Worm (Caenorhabditis elegans) whole organism, L2 larva: ENCODE measurements around the gene wdr-46.
A peak's percentile ranks its signal among the peaks of the same experiment; 100 is the strongest.
"Not testable (repeated sequence)": the region's sequence is repeated elsewhere in the genome, so short reads cannot be mapped to it uniquely, and the experiment has no call there.

Experiments
- C34F6.9 ChIP-seq: fragments of 150-350 bp; optimal IDR thresholded peaks from 2 replicates; lab custom pipeline; 2014; ENCODE audit warnings: missing biosample characterization, missing genetic modification characterization
- F13H6.1 ChIP-seq: sonication (generic microtip); optimal IDR thresholded peaks from 2 replicates; lab custom pipeline; 2016; ENCODE audit warnings: missing genetic modification characterization, missing compliant biosample characterization
- R02D3.7 ChIP-seq: fragments of 150-350 bp; optimal IDR thresholded peaks from 2 replicates; lab custom pipeline; 2014; ENCODE audit warnings: missing biosample characterization, missing genetic modification characterization
- Y55F3AM.14 ChIP-seq: fragments of 200-800 bp; sonication (Bioruptor generic); optimal IDR thresholded peaks from 2 replicates; lab custom pipeline; 2018; ENCODE audit warnings: mild to moderate bottlenecking, missing genetic modification characterization, missing compliant biosample characterization
- ZK546.5 ChIP-seq: sonication (generic microtip); optimal IDR thresholded peaks from 2 replicates; lab custom pipeline; 2017; ENCODE audit warnings: missing biosample characterization, missing genetic modification characterization
- alr-1 ChIP-seq: fragments of 150-350 bp; optimal IDR thresholded peaks from 2 replicates; lab custom pipeline; 2014; ENCODE audit warnings: missing biosample characterization, missing genetic modification characterization
- ama-1 ChIP-seq: fragments of 150-350 bp; optimal IDR thresholded peaks from 2 replicates; lab custom pipeline; 2018; ENCODE audit warnings: inconsistent platforms
- ceh-16 ChIP-seq: fragments of 150-350 bp; optimal IDR thresholded peaks from 2 replicates; lab custom pipeline; 2014; ENCODE audit warnings: missing biosample characterization, missing genetic modification characterization
- ceh-82 ChIP-seq: fragments of 150-350 bp; optimal IDR thresholded peaks from 2 replicates; lab custom pipeline; 2014; ENCODE audit warnings: missing biosample characterization, missing genetic modification characterization
- crh-2 ChIP-seq: sonication (generic microtip); optimal IDR thresholded peaks from 2 replicates; lab custom pipeline; 2017; ENCODE audit warnings: missing biosample characterization, missing genetic modification characterization
- dmd-4 ChIP-seq: sonication (generic microtip); optimal IDR thresholded peaks from 2 replicates; lab custom pipeline; 2017; ENCODE audit warnings: missing biosample characterization, missing genetic modification characterization
- elt-1 ChIP-seq: fragments of 150-350 bp; optimal IDR thresholded peaks from 2 replicates; lab custom pipeline; 2014; ENCODE audit warnings: missing biosample characterization, missing genetic modification characterization
- elt-3 ChIP-seq: sonication (generic microtip); optimal IDR thresholded peaks from 2 replicates; lab custom pipeline; 2017; ENCODE audit warnings: missing biosample characterization, missing genetic modification characterization
- fos-1 ChIP-seq: fragments of 150-350 bp; optimal IDR thresholded peaks from 2 replicates; lab custom pipeline; 2014; ENCODE audit warnings: missing biosample characterization, missing genetic modification characterization
- gmeb-1 ChIP-seq: fragments of 150-350 bp; optimal IDR thresholded peaks from 2 replicates; lab custom pipeline; 2014; ENCODE audit warnings: missing biosample characterization, missing genetic modification characterization
- lin-11 ChIP-seq: fragments of 150-350 bp; sonication (generic microtip); optimal IDR thresholded peaks from 2 replicates; lab custom pipeline; 2014; ENCODE audit warnings: missing biosample characterization, missing genetic modification characterization, inconsistent platforms, mixed read lengths
- lin-13 ChIP-seq: fragments of 150-350 bp; optimal IDR thresholded peaks from 2 replicates; lab custom pipeline; 2014; ENCODE audit warnings: missing biosample characterization, missing genetic modification reagents, missing genetic modification characterization
- lin-39 ChIP-seq: fragments of 150-350 bp; optimal IDR thresholded peaks from 2 replicates; lab custom pipeline; 2014; ENCODE audit warnings: missing biosample characterization, missing genetic modification reagents, missing genetic modification characterization
- lsy-2 ChIP-seq, 2 experiments: fragments of 150-350 bp in 1 of 2; sonication (generic microtip) in 1 of 2; optimal IDR thresholded peaks; 2 replicates each; lab custom pipeline; 2014 to 2017; ENCODE audit warnings: missing biosample characterization in 2 of 2, missing genetic modification characterization in 2 of 2
- mab-5 ChIP-seq: fragments of 150-350 bp; optimal IDR thresholded peaks from 2 replicates; lab custom pipeline; 2014; ENCODE audit warnings: missing biosample characterization, missing genetic modification characterization
- mdl-1 ChIP-seq, 2 experiments: fragments of 150-350 bp in 1 of 2; sonication (generic microtip) in 1 of 2; optimal IDR thresholded peaks; 2 replicates each; lab custom pipeline; 2017; ENCODE audit warnings: missing biosample characterization in 2 of 2, missing genetic modification characterization in 2 of 2
- nhr-10 ChIP-seq: sonication (generic microtip); optimal IDR thresholded peaks from 2 replicates; lab custom pipeline; 2017; ENCODE audit warnings: missing biosample characterization, missing genetic modification characterization
- nhr-12 ChIP-seq: fragments of 150-350 bp; optimal IDR thresholded peaks from 2 replicates; lab custom pipeline; 2014; ENCODE audit warnings: missing biosample characterization, missing genetic modification characterization
- nhr-129 ChIP-seq: fragments of 150-350 bp; optimal IDR thresholded peaks from 2 replicates; lab custom pipeline; 2014; ENCODE audit warnings: missing biosample characterization, missing genetic modification characterization
- nhr-21 ChIP-seq: fragments of 150-350 bp; optimal IDR thresholded peaks from 2 replicates; lab custom pipeline; 2014; ENCODE audit warnings: missing biosample characterization, missing genetic modification characterization
- nhr-237 ChIP-seq: fragments of 150-350 bp; optimal IDR thresholded peaks from 2 replicates; lab custom pipeline; 2014; ENCODE audit warnings: missing biosample characterization, missing genetic modification characterization
- nhr-25 ChIP-seq: fragments of 150-350 bp; sonication (generic microtip); optimal IDR thresholded peaks from 3 replicates; lab custom pipeline; 2014; ENCODE audit warnings: missing biosample characterization, missing genetic modification characterization
- nhr-6 ChIP-seq: fragments of 150-350 bp; optimal IDR thresholded peaks from 2 replicates; lab custom pipeline; 2014; ENCODE audit warnings: missing biosample characterization, missing genetic modification characterization
- nhr-77 ChIP-seq: fragments of 150-350 bp; optimal IDR thresholded peaks from 2 replicates; lab custom pipeline; 2014; ENCODE audit warnings: missing biosample characterization, missing genetic modification characterization
- peb-1 ChIP-seq: fragments of 150-350 bp; optimal IDR thresholded peaks from 2 replicates; lab custom pipeline; 2014; ENCODE audit warnings: missing biosample characterization, missing genetic modification characterization
- sem-4 ChIP-seq: fragments of 150-350 bp; optimal IDR thresholded peaks from 2 replicates; lab custom pipeline; 2014; ENCODE audit warnings: missing biosample characterization, missing genetic modification reagents, missing genetic modification characterization
- skn-1 ChIP-seq: sonication (generic microtip); optimal IDR thresholded peaks from 2 replicates; lab custom pipeline; 2017; ENCODE audit warnings: missing biosample characterization, missing genetic modification characterization
- sma-3 ChIP-seq: sonication (generic microtip); optimal IDR thresholded peaks from 2 replicates; lab custom pipeline; 2016; ENCODE audit warnings: missing genetic modification reagents, missing genetic modification characterization, missing compliant biosample characterization
- sma-9 ChIP-seq, 2 experiments: fragments of 150-350 bp in 1 of 2; sonication (generic microtip) in 1 of 2; optimal IDR thresholded peaks; 2 replicates each; lab custom pipeline; 2014 to 2016; ENCODE audit warnings: missing genetic modification characterization in 2 of 2, mild to moderate bottlenecking in 1 of 2, missing biosample characterization in 1 of 2, missing compliant biosample characterization in 1 of 2, missing genetic modification reagents in 1 of 2, moderate library complexity in 1 of 2
- snpc-4 ChIP-seq: fragments of 150-350 bp; optimal IDR thresholded peaks from 2 replicates; lab custom pipeline; 2014; ENCODE audit warnings: missing biosample characterization, missing genetic modification characterization
- unc-55 ChIP-seq: fragments of 150-350 bp; sonication (generic microtip); optimal IDR thresholded peaks from 3 replicates; lab custom pipeline; 2014; ENCODE audit warnings: missing biosample characterization, missing genetic modification reagents, missing genetic modification characterization
- ztf-11 ChIP-seq: sonication (generic microtip); optimal IDR thresholded peaks from 2 replicates; lab custom pipeline; 2017; ENCODE audit warnings: missing biosample characterization, missing genetic modification characterization
- ztf-4 ChIP-seq: fragments of 150-350 bp; optimal IDR thresholded peaks from 2 replicates; lab custom pipeline; 2014; ENCODE audit warnings: missing biosample characterization, missing genetic modification characterization

Gene wdr-46

DNA sequence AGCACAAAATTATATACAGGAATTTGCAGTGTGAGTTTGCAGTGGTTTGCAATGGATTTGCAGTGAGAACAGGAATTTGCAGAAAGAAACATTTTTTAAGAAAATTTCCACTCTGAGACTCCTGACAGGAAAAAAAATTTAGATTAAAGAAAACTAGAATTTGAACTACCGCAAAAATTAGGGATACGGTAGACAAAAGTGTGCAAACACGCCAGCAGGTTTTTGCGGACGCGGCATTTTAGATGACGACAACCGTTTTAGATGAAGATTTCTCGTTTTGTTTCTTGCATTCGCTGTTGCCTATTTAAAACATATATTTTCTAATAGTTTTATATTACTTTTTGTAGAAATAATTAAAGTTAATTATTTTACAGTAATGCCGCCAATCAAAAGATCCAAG lies at the start of gene wdr-46:
TSS of gene wdr-46 (plus strand) at position 375 of the 400 bp plus-strand sequence.
- TF ChIP-seq mdl-1 (tag; optimal IDR thresholded peaks at IDR 0.05; lab: Kevin White, UChicago): no peak
- no peak for TF ChIP-seq nhr-237 (tag; lab: Kevin White, UChicago)
- no peak for TF ChIP-seq Y55F3AM.14 (GFP tag; lab: Kevin White, UChicago)
- TF ChIP-seq ZK546.5 (tag; lab: Kevin White, UChicago): peak; percentile 78
- peak; percentile 70 for TF ChIP-seq snpc-4
- TF ChIP-seq ztf-11 (tag; lab: Kevin White, UChicago): no peak
- no peak for TF ChIP-seq skn-1 (tag; lab: Kevin White, UChicago)
- TF ChIP-seq ceh-16 (tag; lab: Kevin White, UChicago): no peak
- peak; percentile 76 for TF ChIP-seq F13H6.1 (tag; lab: Kevin White, UChicago)
- TF ChIP-seq nhr-129 (tag; lab: Kevin White, UChicago): peak; percentile 96
- peak; percentile 55 for TF ChIP-seq lin-11 (tag; lab: Kevin White, UChicago)
- peak; percentile 1 for TF ChIP-seq dmd-4 (tag; lab: Kevin White, UChicago)
- no peak for TF ChIP-seq ama-1 (lab: Kevin White, UChicago)
- TF ChIP-seq ceh-82 (tag; lab: Kevin White, UChicago): peak; percentile 74
- peak; percentile 83 for TF ChIP-seq sma-3 (GFP tag; lab: Kevin White, UChicago)
- TF ChIP-seq nhr-10 (tag; lab: Kevin White, UChicago): peak; percentile 79
- TF ChIP-seq ztf-4: peak; percentile 29
- peak; percentile 87 for TF ChIP-seq C34F6.9
- peak; percentile 76 for TF ChIP-seq sem-4
- TF ChIP-seq nhr-12 (tag; lab: Kevin White, UChicago): no peak
- peak; percentile 99 to 100 for TF ChIP-seq lsy-2 (tag; optimal IDR thresholded peaks at IDR 0.05; lab: Kevin White, UChicago)
- peak; percentile 89 for TF ChIP-seq lin-13 (GFP tag; lab: Kevin White, UChicago)
- TF ChIP-seq elt-3: no peak
- TF ChIP-seq elt-1 (tag; lab: Kevin White, UChicago): no peak
- no peak for TF ChIP-seq lin-39 (tag; lab: Kevin White, UChicago)
- TF ChIP-seq sma-9 (GFP tag; optimal IDR thresholded peaks at IDR 0.05; lab: Kevin White, UChicago): peak; percentile 79
- TF ChIP-seq sma-9 (tag; optimal IDR thresholded peaks at IDR 0.05; lab: Kevin White, UChicago): no peak
- TF ChIP-seq nhr-21 (tag; lab: Kevin White, UChicago): peak; percentile 80
- TF ChIP-seq nhr-6 (tag; lab: Kevin White, UChicago): peak; percentile 68
- TF ChIP-seq nhr-77 (tag; lab: Kevin White, UChicago): peak; percentile 56
- peak; percentile 52 for TF ChIP-seq R02D3.7 (tag; lab: Kevin White, UChicago)
- TF ChIP-seq mab-5 (tag; lab: Kevin White, UChicago): peak; percentile 88
- peak; percentile 89 for TF ChIP-seq crh-2
- peak; percentile 55 for TF ChIP-seq fos-1
- peak; percentile 97 for TF ChIP-seq unc-55 (GFP tag; lab: Kevin White, UChicago)
- peak; percentile 89 for TF ChIP-seq nhr-25
- no peak for TF ChIP-seq peb-1 (tag; lab: Kevin White, UChicago)
- peak; percentile 99 for TF ChIP-seq gmeb-1 (tag; lab: Kevin White, UChicago)

DNA sequence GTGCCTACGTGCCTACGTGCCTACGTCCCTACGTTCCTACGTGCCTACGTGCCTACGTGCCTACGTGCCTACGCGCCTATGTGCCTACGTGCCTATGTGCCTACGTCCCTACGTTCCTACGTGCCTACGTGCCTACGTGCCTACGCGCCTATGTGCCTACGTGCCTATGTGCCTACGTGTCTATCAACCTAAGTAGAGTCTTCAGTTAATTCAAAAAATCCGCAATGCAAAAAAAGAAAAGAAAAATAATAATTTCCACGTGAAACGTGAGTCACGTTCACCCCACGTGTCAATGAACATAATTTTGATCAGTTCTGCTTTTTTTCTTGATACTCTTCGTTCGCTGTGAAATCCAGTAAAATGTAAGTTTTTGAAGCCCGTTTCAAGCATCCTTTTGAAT lies 45.1 kb upstream of the wdr-46 start, which contains the start of gene F19B6.3:
TSS of gene F19B6.3 (plus strand) at position 301 of the 400 bp plus-strand sequence.
- TF ChIP-seq snpc-4; alr-1 (tag; lab: Kevin White, UChicago); ama-1 (lab: Kevin White, UChicago): not testable (repeated sequence)

DNA sequence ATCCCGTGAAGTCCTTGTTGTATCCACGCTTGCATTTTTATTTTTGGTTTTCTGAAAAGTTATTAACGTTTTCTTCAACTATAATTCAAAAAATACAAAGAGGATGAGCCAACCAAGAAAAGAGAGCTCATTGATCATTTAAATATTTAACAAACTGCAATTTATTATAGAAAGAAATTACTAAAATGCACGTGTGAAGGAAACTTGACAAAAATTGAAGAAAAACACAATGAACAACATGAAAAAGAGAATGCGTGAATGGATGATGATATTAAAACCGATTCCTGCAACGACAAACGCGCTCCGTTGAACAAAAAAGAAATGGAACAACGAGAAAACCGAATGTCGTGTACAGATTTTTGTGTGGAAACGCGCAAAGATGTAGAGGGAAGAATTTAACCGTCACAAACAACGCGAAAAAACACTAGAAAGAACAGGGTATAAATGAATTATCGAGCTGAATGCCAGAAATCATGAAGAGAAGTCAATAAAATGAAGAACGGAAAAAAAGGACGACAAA lies 41.2 kb upstream of the wdr-46 start, which contains the start of gene ufd-1:
TSS of gene ufd-1 (minus strand) at position 51 of the 520 bp plus-strand sequence.
- TF ChIP-seq fos-1 (peak; percentile 0), lin-39 (tag; lab: Kevin White, UChicago) (no peak), nhr-129 (tag; lab: Kevin White, UChicago) (peak; percentile 47), lsy-2 (tag; optimal IDR thresholded peaks at IDR 0.05; lab: Kevin White, UChicago) (peak in 1 of 2 experiments; percentile 16), unc-55 (GFP tag; lab: Kevin White, UChicago) (peak; percentile 1), lin-11 (tag; lab: Kevin White, UChicago) (no peak), sem-4 (no peak)
